Fruit fly (Drosophila melanogaster) whole organism, embryonic: ENCODE results near the gene Fum1.
A peak's percentile ranks its signal among the peaks of the same experiment; 100 is the strongest.

ENCODE experiments used
- Ada2b ChIP-seq: fragments of 200-800 bp; sonication (Bioruptor generic); IDR thresholded peaks from 2 replicates; pipeline ENCODE4 v1.3.6; 2022; ENCODE audit warnings: missing biosample characterization, missing genetic modification characterization
- Awh ChIP-seq: fragments of 200-800 bp; sonication (Bioruptor generic); IDR thresholded peaks from 2 replicates; pipeline ENCODE4, ENCODE4 v1.3.6; 2022; ENCODE audit warnings: missing biosample characterization, missing genetic modification characterization
- Bteb2 ChIP-seq: fragments of 200-800 bp; sonication (Bioruptor generic); optimal IDR thresholded peaks from 2 replicates; lab custom pipeline; 2016; ENCODE audit warnings: missing biosample characterization, missing genetic modification characterization
- CG1024 ChIP-seq: fragments of 200-800 bp; sonication (Bioruptor generic); IDR thresholded peaks from 2 replicates; pipeline ENCODE4 v1.3.6; 2022; ENCODE audit warnings: missing biosample characterization, missing genetic modification characterization
- CG10431 ChIP-seq: fragments of 200-800 bp; sonication (Bioruptor generic); optimal IDR thresholded peaks from 3 replicates; lab custom pipeline; 2018; ENCODE audit warnings: missing biosample characterization, mild to moderate bottlenecking, missing genetic modification characterization
- CG12391 ChIP-seq: fragments of 200-800 bp; sonication (Bioruptor generic); optimal IDR thresholded peaks from 3 replicates; lab custom pipeline; 2018; ENCODE audit warnings: missing biosample characterization, mild to moderate bottlenecking, missing genetic modification characterization, moderate library complexity
- CG13287 ChIP-seq: fragments of 200-800 bp; sonication (Bioruptor generic); IDR thresholded peaks from 2 replicates; pipeline ENCODE4 v1.3.6; 2022; ENCODE audit warnings: missing biosample characterization, missing genetic modification characterization; ENCODE audit not compliant: partially characterized antibody
- CG14050 ChIP-seq: fragments of 200-800 bp; sonication (Bioruptor generic); IDR thresholded peaks from 3 replicates; pipeline ENCODE4 v1.3.6; 2022; ENCODE audit warnings: missing biosample characterization, missing genetic modification characterization
- CG1529 ChIP-seq: fragments of 200-800 bp; sonication (Bioruptor generic); optimal IDR thresholded peaks from 3 replicates; lab custom pipeline; 2018; ENCODE audit warnings: missing biosample characterization, missing genetic modification characterization
- CG15514 ChIP-seq: fragments of 200-800 bp; sonication (Bioruptor generic); optimal IDR thresholded peaks from 3 replicates; lab custom pipeline; 2017; ENCODE audit warnings: missing biosample characterization, missing genetic modification characterization, mild to moderate bottlenecking, moderate library complexity, missing genetic modification reagents
- CG18476 ChIP-seq: fragments of 200-800 bp; sonication (Bioruptor generic); optimal IDR thresholded peaks from 2 replicates; lab custom pipeline; 2016; ENCODE audit warnings: missing biosample characterization, mild to moderate bottlenecking, missing genetic modification characterization
- CG18619 ChIP-seq: fragments of 200-800 bp; sonication (Bioruptor generic); optimal IDR thresholded peaks from 3 replicates; lab custom pipeline; 2017; ENCODE audit warnings: missing biosample characterization, mild to moderate bottlenecking, missing genetic modification characterization
- CG3065 ChIP-seq: fragments of 200-800 bp; sonication (Bioruptor generic); optimal IDR thresholded peaks from 2 replicates; lab custom pipeline; 2016; ENCODE audit warnings: missing biosample characterization, missing genetic modification characterization
- CG3163 ChIP-seq: fragments of 200-800 bp; sonication (Bioruptor generic); optimal IDR thresholded peaks from 3 replicates; lab custom pipeline; 2016; ENCODE audit warnings: missing biosample characterization, missing genetic modification characterization
- CG3281 ChIP-seq: fragments of 200-800 bp; sonication (Bioruptor generic); optimal IDR thresholded peaks from 3 replicates; lab custom pipeline; 2017; ENCODE audit warnings: missing biosample characterization, mild to moderate bottlenecking, missing genetic modification characterization
- CG34224 ChIP-seq: fragments of 200-800 bp; sonication (Bioruptor generic); IDR thresholded peaks from 3 replicates; pipeline ENCODE4 v1.3.6; 2022; ENCODE audit warnings: missing biosample characterization, missing genetic modification characterization; ENCODE audit not compliant: partially characterized antibody
- CG3726 ChIP-seq: fragments of 200-800 bp; sonication (Bioruptor generic); IDR thresholded peaks from 3 replicates; pipeline ENCODE4, ENCODE4 v1.3.6; 2022; ENCODE audit warnings: missing biosample characterization, missing genetic modification characterization
- CG3847 ChIP-seq: fragments of 200-800 bp; sonication (Bioruptor generic); IDR thresholded peaks from 2 replicates; pipeline ENCODE4 v1.3.6; 2022; ENCODE audit warnings: missing biosample characterization, missing genetic modification characterization
- CG43689 ChIP-seq: fragments of 200-800 bp; sonication (Bioruptor generic); IDR thresholded peaks from 2 replicates; pipeline ENCODE4 v1.3.6; 2022; ENCODE audit warnings: missing biosample characterization, missing genetic modification characterization
- CG4617 ChIP-seq: fragments of 200-800 bp; sonication (Bioruptor generic); optimal IDR thresholded peaks from 3 replicates; lab custom pipeline; 2016; ENCODE audit warnings: missing biosample characterization, missing genetic modification characterization, borderline replicate concordance
- CG9932 ChIP-seq: fragments of 200-800 bp; sonication (Bioruptor generic); IDR thresholded peaks from 2 replicates; pipeline ENCODE4 v1.3.6; 2022; ENCODE audit warnings: missing biosample characterization, missing genetic modification characterization
- Dip3 ChIP-seq: fragments of 200-800 bp; sonication (Bioruptor generic); optimal IDR thresholded peaks from 3 replicates; lab custom pipeline; 2016; ENCODE audit warnings: missing biosample characterization, missing genetic modification characterization
- Dref ChIP-seq: fragments of 200-800 bp; sonication (Bioruptor generic); IDR thresholded peaks from 2 replicates; pipeline ENCODE4 v1.3.6; 2022; ENCODE audit warnings: missing biosample characterization, missing genetic modification characterization
- E2f2 ChIP-seq: fragments of 200-800 bp; sonication (Bioruptor generic); IDR thresholded peaks from 2 replicates; pipeline ENCODE4 v1.3.6; 2022; ENCODE audit warnings: missing biosample characterization, missing genetic modification characterization
- H2.0 ChIP-seq: fragments of 200-800 bp; sonication (Bioruptor generic); IDR thresholded peaks from 2 replicates; pipeline ENCODE4 v1.3.6; 2022; ENCODE audit warnings: missing biosample characterization, missing genetic modification characterization
- Hmr ChIP-seq: fragments of 200-800 bp; sonication (Bioruptor generic); optimal IDR thresholded peaks from 3 replicates; lab custom pipeline; 2017; ENCODE audit warnings: mild to moderate bottlenecking, missing biosample characterization, missing genetic modification reagents, missing genetic modification characterization
- Hr51 ChIP-seq, 2 experiments: fragments of 200-800 bp; sonication (Bioruptor generic); optimal IDR thresholded peaks; 2 replicates in 1 of 2; 3 replicates in 1 of 2; lab custom pipeline; 2016 to 2018; ENCODE audit warnings: missing biosample characterization in 2 of 2, missing genetic modification characterization in 2 of 2, mild to moderate bottlenecking in 1 of 2, moderate library complexity in 1 of 2
- MBD-R2 ChIP-seq: fragments of 200-800 bp; sonication (Bioruptor generic); IDR thresholded peaks from 2 replicates; pipeline ENCODE4 v1.3.6; 2022; ENCODE audit warnings: missing biosample characterization, missing genetic modification characterization
- Mad ChIP-seq: fragments of 200-800 bp; sonication (Bioruptor generic); optimal IDR thresholded peaks from 2 replicates; lab custom pipeline; 2016; ENCODE audit warnings: missing biosample characterization, missing genetic modification characterization
- Mes4 ChIP-seq: fragments of 200-800 bp; sonication (Bioruptor generic); optimal IDR thresholded peaks from 2 replicates; lab custom pipeline; 2016; ENCODE audit warnings: missing biosample characterization, missing genetic modification characterization
- NK7.1 ChIP-seq: fragments of 200-800 bp; sonication (Bioruptor generic); optimal IDR thresholded peaks from 3 replicates; lab custom pipeline; 2016; ENCODE audit warnings: missing biosample characterization, missing genetic modification characterization
- Nf-YB ChIP-seq: fragments of 200-800 bp; sonication (Bioruptor generic); optimal IDR thresholded peaks from 3 replicates; lab custom pipeline; 2019; ENCODE audit warnings: missing biosample characterization, mild to moderate bottlenecking, missing genetic modification characterization, moderate library complexity
- Oaz ChIP-seq: fragments of 200-800 bp; sonication (Bioruptor generic); IDR thresholded peaks from 2 replicates; pipeline ENCODE4 v1.3.6; 2022; ENCODE audit warnings: missing biosample characterization, missing genetic modification characterization
- Opbp ChIP-seq: fragments of 200-800 bp; sonication (Bioruptor generic); IDR thresholded peaks from 3 replicates; pipeline ENCODE4 v1.3.6; 2022; ENCODE audit warnings: missing biosample characterization, missing genetic modification characterization; ENCODE audit not compliant: partially characterized antibody
- crp ChIP-seq, 2 experiments: fragments of 200-800 bp; sonication (Bioruptor generic); optimal IDR thresholded peaks; 2 replicates in 1 of 2; 3 replicates in 1 of 2; lab custom pipeline; 2017; ENCODE audit warnings: missing biosample characterization in 2 of 2, missing genetic modification characterization in 2 of 2, mild to moderate bottlenecking in 1 of 2, moderate library complexity in 1 of 2
- dimm ChIP-seq: fragments of 200-800 bp; sonication (Bioruptor generic); IDR thresholded peaks from 2 replicates; pipeline ENCODE4 v1.3.6; 2022; ENCODE audit warnings: missing biosample characterization, missing genetic modification characterization
- dysf ChIP-seq: fragments of 200-800 bp; sonication (Bioruptor generic); IDR thresholded peaks from 3 replicates; pipeline ENCODE4 v1.3.6; 2022; ENCODE audit warnings: missing biosample characterization, missing genetic modification characterization
- gcm ChIP-seq: fragments of 200-800 bp; sonication (Bioruptor generic); optimal IDR thresholded peaks from 2 replicates; lab custom pipeline; 2019; ENCODE audit warnings: missing biosample characterization, mild to moderate bottlenecking, missing genetic modification characterization, moderate library complexity
- gcm2 ChIP-seq: fragments of 200-800 bp; sonication (Bioruptor generic); optimal IDR thresholded peaks from 2 replicates; lab custom pipeline; 2016; ENCODE audit warnings: missing biosample characterization, missing genetic modification characterization
- ham ChIP-seq: fragments of 200-800 bp; sonication (Bioruptor generic); IDR thresholded peaks from 2 replicates; pipeline ENCODE4 v1.3.6; 2022; ENCODE audit warnings: missing biosample characterization, missing genetic modification characterization
- hb ChIP-seq: fragments of 200-800 bp; sonication (Bioruptor generic); IDR thresholded peaks from 3 replicates; pipeline ENCODE4 v1.3.6; 2022; ENCODE audit warnings: missing biosample characterization, missing genetic modification characterization; ENCODE audit not compliant: partially characterized antibody
- her ChIP-seq: fragments of 200-800 bp; sonication (Bioruptor generic); optimal IDR thresholded peaks from 2 replicates; lab custom pipeline; 2016; ENCODE audit warnings: missing biosample characterization, missing genetic modification characterization
- jigr1 ChIP-seq: fragments of 200-800 bp; sonication (Bioruptor generic); IDR thresholded peaks from 3 replicates; pipeline ENCODE4 v1.3.6; 2022; ENCODE audit warnings: missing biosample characterization, missing genetic modification characterization
- kah ChIP-seq: fragments of 200-800 bp; sonication (Bioruptor generic); optimal IDR thresholded peaks from 2 replicates; lab custom pipeline; 2018; ENCODE audit warnings: missing biosample characterization, mild to moderate bottlenecking, missing genetic modification characterization
- klu ChIP-seq: fragments of 200-800 bp; sonication (Bioruptor generic); IDR thresholded peaks from 2 replicates; pipeline ENCODE4 v1.3.6; 2022; ENCODE audit warnings: missing biosample characterization, missing genetic modification characterization
- nmo ChIP-seq: fragments of 200-800 bp; sonication (Bioruptor generic); optimal IDR thresholded peaks from 2 replicates; lab custom pipeline; 2018; ENCODE audit warnings: missing biosample characterization, mild to moderate bottlenecking, missing genetic modification characterization, moderate library complexity
- odd ChIP-seq: fragments of 200-800 bp; sonication (Bioruptor generic); optimal IDR thresholded peaks from 2 replicates; lab custom pipeline; 2017; ENCODE audit warnings: missing biosample characterization, mild to moderate bottlenecking, missing genetic modification characterization
- otp ChIP-seq: fragments of 200-800 bp; sonication (Bioruptor generic); IDR thresholded peaks from 3 replicates; pipeline ENCODE4, ENCODE4 v1.3.6; 2022; ENCODE audit warnings: missing biosample characterization, missing genetic modification characterization
- pho ChIP-seq: fragments of 200-800 bp; sonication (Bioruptor generic); optimal IDR thresholded peaks from 2 replicates; lab custom pipeline; 2016; ENCODE audit warnings: missing biosample characterization, missing genetic modification characterization
- tll ChIP-seq, 2 experiments: fragments of 200-800 bp in 1 of 2; fragments of >200 bp in 1 of 2; sonication (Bioruptor generic) in 1 of 2; optimal IDR thresholded peaks; 2 replicates each; lab custom pipeline; 2017 to 2019; ENCODE audit warnings: missing biosample characterization in 2 of 2, missing genetic modification characterization in 2 of 2, mild to moderate bottlenecking in 1 of 2, moderate library complexity in 1 of 2
- zen ChIP-seq: fragments of 200-800 bp; sonication (Bioruptor generic); optimal IDR thresholded peaks from 3 replicates; lab custom pipeline; 2018; ENCODE audit warnings: missing biosample characterization, mild to moderate bottlenecking, missing genetic modification characterization, moderate library complexity

The Fum1 gene

dm6 chrX:6719968-6720367 lies 41.7 kb downstream of the Fum1 start (continued):
- TF ChIP-seq CG4617 (no peak), Mad (GFP tag; lab: Kevin White, UChicago) (no peak), Ada2b (GFP tag; lab: Robert Waterston, UW) (no peak), CG9932 (GFP tag; lab: Robert Waterston, UW) (no peak), CG13287 (no peak), pho (GFP tag; lab: Kevin White, UChicago) (no peak), MBD-R2 (GFP tag; lab: Robert Waterston, UW) (peak; percentile 13; the same call in 1 of the 2 replicates), dimm (GFP tag; lab: Robert Waterston, UW) (no peak), kah (GFP tag; lab: Kevin White, UChicago) (no peak), Hmr (GFP tag; lab: Kevin White, UChicago) (peak; percentile 34), CG3065 (GFP tag; lab: Kevin White, UChicago) (no peak), E2f2 (GFP tag; lab: Robert Waterston, UW) (0 out of 2 replicates have a peak, but pooled peaks have one; percentile 18), ham (GFP tag; lab: Robert Waterston, UW) (no peak), CG15514 (peak; percentile 27), CG34224 (no peak), crp (GFP tag; optimal IDR thresholded peaks at IDR 0.05; lab: Kevin White, UChicago) (no peak), hb (no peak), Mes4 (GFP tag; lab: Kevin White, UChicago) (no peak), CG1529 (GFP tag; lab: Kevin White, UChicago) (no peak), NK7.1 (GFP tag; lab: Kevin White, UChicago) (no peak), H2.0 (GFP tag; lab: Robert Waterston, UW) (no peak), CG1024 (0 out of 2 replicates have a peak, but pooled peaks have one; percentile 11), CG3163 (no peak), zen (no peak), gcm2 (GFP tag; lab: Kevin White, UChicago) (no peak), Bteb2 (no peak), CG3281 (GFP tag; lab: Kevin White, UChicago) (peak; percentile 41), nmo (GFP tag; lab: Kevin White, UChicago) (no peak), CG3726 (GFP tag; lab: Robert Waterston, UW) (no peak), Awh (peak; percentile 51; the same call in 1 of the 2 replicates), CG14050 (no peak), Dip3 (no peak), CG3847 (GFP tag; lab: Robert Waterston, UW) (no peak), CG43689 (GFP tag; lab: Robert Waterston, UW) (no peak), Dref (no peak), Nf-YB (no peak), odd (GFP tag; lab: Kevin White, UChicago) (no peak), CG10431 (no peak), jigr1 (GFP tag; lab: Robert Waterston, UW) (no peak), tll (GFP tag; optimal IDR thresholded peaks at IDR 0.05; lab: Kevin White, UChicago) (no peak), her (GFP tag; lab: Kevin White, UChicago) (no peak), gcm (GFP tag; lab: Kevin White, UChicago) (no peak), Hr51 (GFP tag; optimal IDR thresholded peaks at IDR 0.05; lab: Kevin White, UChicago) (no peak), Oaz (GFP tag; lab: Robert Waterston, UW) (no peak), klu (GFP tag; lab: Robert Waterston, UW) (no peak), dysf (GFP tag; lab: Robert Waterston, UW) (no peak), CG18619 (GFP tag; lab: Kevin White, UChicago) (no peak), CG18476 (GFP tag; lab: Kevin White, UChicago) (no peak), CG12391 (no peak), otp (GFP tag; lab: Robert Waterston, UW) (no peak), Opbp (no peak)
